Worm (Caenorhabditis elegans): ENCODE data around the gene swip-10.

DNA sequence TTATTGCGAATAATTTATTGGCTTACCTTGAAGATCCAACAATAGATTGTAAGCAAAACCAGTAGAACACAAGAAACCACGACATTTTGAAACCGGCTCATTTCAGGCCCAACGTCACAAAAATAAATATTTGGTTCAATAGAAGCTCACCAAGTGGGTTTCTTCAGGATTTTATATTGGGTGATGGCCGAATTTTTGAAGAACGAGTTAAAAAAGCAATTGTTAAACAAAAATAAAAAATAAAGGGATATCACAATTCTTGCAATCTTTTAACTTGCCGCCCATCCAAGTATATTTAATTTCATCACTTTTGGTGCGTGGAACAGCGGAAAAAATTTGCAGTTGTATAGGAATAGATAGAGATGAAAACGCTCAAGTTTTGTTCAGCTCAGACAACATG, 21.3 kb downstream of the swip-10 start, which contains the start of gene T21D9.2:
- TF ChIP-seq nhr-25 (tag; optimal IDR thresholded peaks at IDR 0.05; ENCODE audit: borderline replicate concordance, insufficient read depth) = no peak
- no peak for TF ChIP-seq nhr-237 (tag; optimal IDR thresholded peaks at IDR 0.05)
- no peak for TF ChIP-seq attf-4 (tag; optimal IDR thresholded peaks at IDR 0.05)
- TF ChIP-seq aha-1 (tag) = no peak
